Fruit fly (Drosophila melanogaster): ENCODE results near the gene dre4.

dre4 gene

DNA sequence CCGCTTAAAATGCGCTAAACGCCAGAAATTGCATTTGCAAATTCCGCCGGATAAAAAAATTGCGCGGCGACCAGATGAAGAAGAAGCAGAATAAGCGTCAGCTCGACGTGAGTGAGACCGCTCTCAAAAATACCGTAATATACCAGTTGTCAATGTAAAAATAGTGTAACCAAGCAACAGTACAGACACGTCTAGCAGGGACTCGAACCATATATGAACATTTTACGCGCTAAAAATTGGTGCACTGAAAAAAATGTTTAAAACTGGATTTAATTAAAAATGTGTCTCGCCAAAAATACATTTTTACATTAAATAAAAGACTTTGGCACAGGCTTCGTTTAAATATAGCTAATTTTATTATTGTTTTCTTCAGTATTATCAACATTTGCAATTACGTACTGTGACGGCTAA is at the start of gene dre4:
Gene dre4 (minus strand): TSS at position 98 of the 411 bp plus-strand sequence.
- peak; percentile 21 for TF ChIP-seq noc (tag; optimal IDR thresholded peaks at IDR 0.05)

- no peak for TF ChIP-seq noc (tag; optimal IDR thresholded peaks at IDR 0.05)
These were observed 44.8 kb upstream of the dre4 start, which contains the start of gene Dbx for dm6 chr3L:1920943-1921342. Gene Dbx (plus strand): TSS chr3L:1921307.

DNA sequence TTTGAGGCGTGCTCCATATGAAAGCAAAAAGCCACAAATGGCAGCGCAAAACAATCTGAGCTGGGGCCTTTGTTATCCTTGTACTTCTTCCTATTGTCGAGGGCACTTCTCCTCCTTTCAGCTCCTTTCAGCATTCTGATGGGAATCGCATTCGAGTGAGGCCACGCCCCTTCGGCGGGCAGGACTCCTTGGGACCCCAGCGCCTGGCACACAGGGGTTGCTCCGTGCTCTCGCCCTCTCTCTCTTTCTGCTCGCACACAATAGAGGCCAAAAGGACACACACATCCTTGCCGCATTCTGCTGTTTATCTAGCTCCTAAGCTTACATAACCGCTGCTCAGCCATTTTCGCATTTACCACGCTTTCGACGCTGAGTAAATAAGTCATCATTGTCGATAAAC is 43.9 kb upstream of the dre4 start:
- TF ChIP-seq noc (tag; optimal IDR thresholded peaks at IDR 0.05), result no peak

dm6 chr3L:1916617-1917016 is 40.5 kb upstream of the dre4 start:
- no peak for TF ChIP-seq noc (tag; optimal IDR thresholded peaks at IDR 0.05)

DNA sequence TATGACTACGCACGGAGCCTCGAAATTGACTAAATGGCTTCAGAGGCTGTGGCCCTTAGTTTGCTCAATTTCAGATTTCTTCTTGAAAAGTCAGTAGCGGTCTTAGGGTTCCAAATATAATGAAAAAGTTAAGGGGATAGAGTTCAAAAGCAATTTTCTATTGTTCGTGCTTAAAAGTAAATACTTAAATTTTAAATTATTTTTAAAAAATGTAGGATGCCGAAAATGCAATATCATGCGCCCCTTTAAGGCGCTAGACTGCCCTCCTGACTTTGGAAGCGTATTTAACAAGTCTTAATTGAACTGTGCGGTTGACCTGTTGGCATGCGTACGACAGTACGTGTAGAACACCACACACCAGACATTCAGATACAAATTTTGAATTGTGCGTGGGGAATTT is 38.6 kb upstream of the dre4 start:
- no peak for TF ChIP-seq noc (tag; optimal IDR thresholded peaks at IDR 0.05)

- no peak for TF ChIP-seq noc (tag; optimal IDR thresholded peaks at IDR 0.05)
These were observed 34.0 kb upstream of the dre4 start, which contains the start of gene dsb for dm6 chr3L:1910107-1910506. Gene dsb (minus strand): TSS chr3L:1910197.

DNA sequence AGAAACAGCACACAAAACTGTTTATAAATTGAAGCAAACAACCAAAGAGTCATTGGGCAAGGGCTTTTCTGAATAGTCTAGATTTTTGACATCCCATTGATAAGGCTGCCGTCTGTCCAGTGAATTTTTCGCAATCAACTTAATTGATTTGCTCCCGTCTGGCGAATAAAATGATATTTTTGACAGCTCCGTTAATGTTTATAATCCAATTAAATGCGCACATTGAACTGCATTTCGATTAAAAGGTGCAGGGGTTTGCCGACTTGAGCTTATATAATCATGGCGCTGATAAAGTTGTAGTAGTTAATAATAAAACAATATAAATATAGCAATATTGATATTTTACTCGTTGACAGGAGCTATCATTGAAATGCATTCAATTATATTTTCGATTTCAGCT is 32.9 kb upstream of the dre4 start:
- no peak for TF ChIP-seq noc (tag; optimal IDR thresholded peaks at IDR 0.05)

- TF ChIP-seq noc (tag; optimal IDR thresholded peaks at IDR 0.05), result no peak
These were observed 30.1 kb upstream of the dre4 start for dm6 chr3L:1906208-1906607.

DNA sequence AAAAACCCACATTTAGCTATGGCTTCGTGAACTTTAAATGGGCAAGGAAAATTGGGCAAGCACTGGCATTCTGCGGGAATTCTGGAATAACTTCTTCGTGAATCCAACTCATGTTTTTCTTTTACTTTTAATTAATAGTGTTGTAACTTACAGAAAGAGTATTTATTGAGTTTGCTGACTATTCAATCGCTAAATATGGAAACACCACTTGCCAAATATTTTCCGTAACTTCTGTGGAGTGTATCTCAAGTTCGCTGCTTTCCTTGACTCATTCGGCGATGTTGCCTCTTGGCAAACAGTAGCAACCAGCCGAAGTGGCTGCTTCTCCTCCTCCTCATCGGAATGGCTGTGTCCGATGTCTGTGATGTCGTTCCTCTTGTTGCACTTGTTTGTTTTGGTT is 29.2 kb upstream of the dre4 start:
- no peak for TF ChIP-seq noc (tag; optimal IDR thresholded peaks at IDR 0.05)

DNA sequence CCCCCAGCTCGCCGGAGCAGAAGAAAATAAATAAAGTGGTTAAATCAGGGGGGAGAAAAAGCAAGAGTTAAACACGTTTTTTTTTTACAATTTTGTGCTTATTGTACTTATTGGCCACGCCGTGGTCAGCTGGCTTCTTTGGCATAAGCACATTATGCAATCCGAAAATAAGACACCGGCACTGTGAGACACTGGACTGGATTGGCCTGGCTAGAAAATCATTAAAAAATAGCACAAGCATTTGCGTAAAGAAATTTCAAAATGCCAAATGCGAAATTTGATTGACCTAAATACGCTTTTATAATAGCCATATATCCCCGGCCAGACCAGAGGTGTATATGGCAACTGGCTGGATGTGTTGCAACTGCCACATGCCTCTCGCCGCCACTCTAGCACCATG is 28.3 kb upstream of the dre4 start:
- no peak for TF ChIP-seq noc (tag; optimal IDR thresholded peaks at IDR 0.05)

DNA sequence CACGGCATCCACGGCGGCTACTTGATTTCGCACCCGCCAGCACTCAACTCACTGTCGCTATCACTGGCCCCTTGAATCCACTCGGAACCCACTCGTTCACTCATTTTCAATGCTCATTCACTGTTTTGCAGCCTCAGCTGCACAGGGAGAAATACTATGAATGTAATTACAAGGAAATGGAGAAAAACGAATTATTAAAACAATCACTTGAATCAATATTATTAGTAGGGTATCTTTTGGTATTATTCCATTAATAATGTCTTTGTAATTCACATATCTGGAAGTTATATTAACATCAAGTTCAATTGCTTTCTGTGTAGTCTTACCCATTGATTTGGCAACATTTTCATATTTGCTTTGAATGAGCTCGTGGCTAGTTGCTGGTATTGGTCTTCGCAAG is 24.5 kb upstream of the dre4 start:
- no peak for TF ChIP-seq noc (tag; optimal IDR thresholded peaks at IDR 0.05)

DNA sequence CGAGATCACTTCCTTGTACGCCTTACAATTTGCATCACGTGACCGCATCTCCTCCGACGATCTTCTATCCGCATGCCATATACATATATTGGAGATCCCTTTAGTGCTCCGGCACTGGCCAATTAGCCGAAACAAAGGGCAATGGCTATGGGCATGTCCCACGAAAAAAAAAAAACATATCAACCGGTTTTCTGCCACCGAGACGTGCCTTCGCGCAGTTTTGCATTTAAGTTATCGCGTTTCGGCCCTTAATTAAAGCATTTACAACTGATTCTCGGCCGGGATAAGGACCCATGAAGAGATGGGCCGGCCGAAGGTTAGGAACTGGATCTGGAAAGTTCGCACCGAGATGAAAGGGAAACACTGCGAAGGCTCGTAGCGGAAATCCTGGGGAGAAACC is 23.5 kb upstream of the dre4 start:
- no peak for TF ChIP-seq noc (tag; optimal IDR thresholded peaks at IDR 0.05)

- TF ChIP-seq noc (tag; optimal IDR thresholded peaks at IDR 0.05), result no peak
These were observed 21.6 kb upstream of the dre4 start for dm6 chr3L:1897709-1898108.

dm6 chr3L:1891914-1892313 is 15.8 kb upstream of the dre4 start:
- TF ChIP-seq noc (tag; optimal IDR thresholded peaks at IDR 0.05), result no peak

DNA sequence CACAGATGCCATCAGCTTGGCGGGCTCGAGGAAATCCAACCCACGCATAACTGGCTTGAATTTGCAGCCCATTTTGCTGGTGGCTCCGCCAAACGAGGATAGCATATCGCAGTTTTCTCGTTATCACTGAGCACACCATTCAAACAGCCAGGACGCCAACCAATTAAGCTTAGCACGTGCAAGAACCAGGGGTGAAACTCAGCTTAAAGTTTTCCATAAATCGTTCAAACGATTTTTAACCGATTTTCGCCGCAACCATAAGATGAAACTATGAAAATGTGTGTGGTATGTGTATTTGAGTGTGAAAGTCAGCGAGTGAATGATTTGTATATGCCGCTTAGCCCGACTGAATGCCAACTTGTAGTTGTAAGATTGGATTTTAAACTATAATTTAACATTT is 14.8 kb upstream of the dre4 start:
- no peak for TF ChIP-seq noc (tag; optimal IDR thresholded peaks at IDR 0.05)

- TF ChIP-seq noc (tag; optimal IDR thresholded peaks at IDR 0.05), result no peak
These were observed 11.9 kb upstream of the dre4 start for dm6 chr3L:1887929-1888529.

dm6 chr3L:1886125-1886544 is 10.0 kb upstream of the dre4 start:
- TF ChIP-seq noc (tag; optimal IDR thresholded peaks at IDR 0.05), result no peak

DNA sequence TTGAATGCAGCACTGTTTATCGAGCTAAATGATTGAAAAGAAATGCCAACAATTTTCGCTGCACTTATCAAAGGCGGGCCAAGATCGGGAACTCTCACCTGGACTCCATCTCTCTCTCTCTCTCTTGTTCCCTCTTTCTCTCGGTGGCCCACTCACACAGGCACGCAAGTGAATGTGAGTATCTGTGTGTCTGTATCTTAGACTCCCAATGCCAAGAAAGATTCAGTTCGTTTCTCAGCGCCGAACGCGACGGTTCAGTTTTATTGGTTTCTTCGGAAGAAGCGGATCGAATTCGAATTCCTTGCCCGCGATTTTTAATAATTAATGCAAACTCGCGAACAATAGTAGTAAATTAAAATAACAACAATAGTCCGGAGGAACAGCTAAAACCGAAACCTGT is 9.3 kb upstream of the dre4 start, which contains the start of gene Tmhs:
Gene Tmhs (plus strand): TSS at position 222 of the 400 bp plus-strand sequence.
- no peak for TF ChIP-seq noc (tag; optimal IDR thresholded peaks at IDR 0.05)
